Fruit fly (Drosophila melanogaster) whole organism, adult: ENCODE measurements around the gene CG14451.

Experiments used
- CG11617 ChIP-seq: fragments of 200-800 bp; sonication (Bioruptor generic); optimal IDR thresholded peaks from 2 replicates; lab custom pipeline; 2017; ENCODE audit warnings: mild to moderate bottlenecking, missing biosample characterization, missing genetic modification reagents, missing genetic modification characterization
- CG12768 ChIP-seq: fragments of 200-800 bp; sonication (Bioruptor generic); optimal IDR thresholded peaks from 2 replicates; lab custom pipeline; 2017; ENCODE audit warnings: missing biosample characterization, missing genetic modification characterization, mild to moderate bottlenecking, moderate library complexity, missing genetic modification reagents
- CG14711 ChIP-seq: fragments of 200-800 bp; sonication (Bioruptor generic); optimal IDR thresholded peaks from 2 replicates; lab custom pipeline; 2018; ENCODE audit warnings: missing biosample characterization, mild to moderate bottlenecking, missing genetic modification characterization, moderate library complexity
- CG1620 ChIP-seq: fragments of 200-800 bp; sonication (Bioruptor generic); optimal IDR thresholded peaks from 2 replicates; lab custom pipeline; 2016; ENCODE audit warnings: missing biosample characterization, missing genetic modification characterization
- CG33017 ChIP-seq: fragments of 200-800 bp; sonication (Bioruptor generic); optimal IDR thresholded peaks from 2 replicates; lab custom pipeline; 2018; ENCODE audit warnings: missing biosample characterization, mild to moderate bottlenecking, missing genetic modification characterization, moderate library complexity
- CG5204 ChIP-seq: fragments of 200-800 bp; sonication (Bioruptor generic); optimal IDR thresholded peaks from 2 replicates; lab custom pipeline; 2016; ENCODE audit warnings: missing biosample characterization, missing genetic modification characterization
- CG7045 ChIP-seq: fragments of 200-800 bp; sonication (Bioruptor generic); optimal IDR thresholded peaks from 2 replicates; lab custom pipeline; 2017; ENCODE audit warnings: missing biosample characterization, mild to moderate bottlenecking, missing genetic modification characterization
- CG7101 ChIP-seq: fragments of 200-800 bp; sonication (Bioruptor generic); optimal IDR thresholded peaks from 2 replicates; lab custom pipeline; 2018; ENCODE audit warnings: missing biosample characterization, mild to moderate bottlenecking, missing genetic modification characterization, moderate library complexity
- Clk ChIP-seq: fragments of 200-800 bp; sonication (Bioruptor generic); optimal IDR thresholded peaks from 2 replicates; lab custom pipeline; 2017; ENCODE audit warnings: missing biosample characterization, missing genetic modification characterization
- Crg-1 ChIP-seq: fragments of 200-800 bp; sonication (Bioruptor generic); optimal IDR thresholded peaks from 2 replicates; lab custom pipeline; 2016; ENCODE audit warnings: missing biosample characterization, missing genetic modification characterization
- Hr96 ChIP-seq: fragments of 200-800 bp; sonication (Bioruptor generic); optimal IDR thresholded peaks from 2 replicates; lab custom pipeline; 2016; ENCODE audit warnings: missing biosample characterization, missing genetic modification characterization
- Mnt ChIP-seq: fragments of 200-800 bp; sonication (Bioruptor generic); optimal IDR thresholded peaks from 2 replicates; lab custom pipeline; 2016; ENCODE audit warnings: missing biosample characterization, mild to moderate bottlenecking, missing genetic modification characterization
- bab1 ChIP-seq: fragments of 200-800 bp; sonication (Bioruptor generic); optimal IDR thresholded peaks from 3 replicates; lab custom pipeline; 2019; ENCODE audit warnings: missing biosample characterization, mild to moderate bottlenecking, missing genetic modification characterization, moderate library complexity
- cic ChIP-seq: fragments of 200-800 bp; sonication (Bioruptor generic); optimal IDR thresholded peaks from 2 replicates; lab custom pipeline; 2017; ENCODE audit warnings: missing biosample characterization, mild to moderate bottlenecking, missing genetic modification characterization, moderate library complexity
- cnc ChIP-seq, 2 experiments: fragments of >200 bp; optimal IDR thresholded peaks; 2 replicates each; lab custom pipeline; 2017
- kay ChIP-seq: fragments of 200-800 bp; sonication (Bioruptor generic); peaks from one replicate; lab custom pipeline; 2016; ENCODE audit warnings: missing biosample characterization, missing genetic modification characterization, borderline replicate concordance
- ovo ChIP-seq: fragments of 200-800 bp; sonication (Bioruptor generic); optimal IDR thresholded peaks from 2 replicates; lab custom pipeline; 2016; ENCODE audit warnings: missing biosample characterization, missing genetic modification characterization
- pad ChIP-seq: fragments of 200-800 bp; sonication (Bioruptor generic); optimal IDR thresholded peaks from 3 replicates; lab custom pipeline; 2017; ENCODE audit warnings: missing biosample characterization, missing genetic modification characterization, mild to moderate bottlenecking, moderate library complexity, missing genetic modification reagents
- tj ChIP-seq: fragments of 200-800 bp; sonication (Bioruptor generic); optimal IDR thresholded peaks from 3 replicates; lab custom pipeline; 2017; ENCODE audit warnings: missing biosample characterization, mild to moderate bottlenecking, missing genetic modification characterization, moderate library complexity
- toe ChIP-seq: fragments of 200-800 bp; sonication (Bioruptor generic); optimal IDR thresholded peaks from 2 replicates; lab custom pipeline; 2016; ENCODE audit warnings: missing biosample characterization, missing genetic modification characterization

The CG14451 gene

DNA sequence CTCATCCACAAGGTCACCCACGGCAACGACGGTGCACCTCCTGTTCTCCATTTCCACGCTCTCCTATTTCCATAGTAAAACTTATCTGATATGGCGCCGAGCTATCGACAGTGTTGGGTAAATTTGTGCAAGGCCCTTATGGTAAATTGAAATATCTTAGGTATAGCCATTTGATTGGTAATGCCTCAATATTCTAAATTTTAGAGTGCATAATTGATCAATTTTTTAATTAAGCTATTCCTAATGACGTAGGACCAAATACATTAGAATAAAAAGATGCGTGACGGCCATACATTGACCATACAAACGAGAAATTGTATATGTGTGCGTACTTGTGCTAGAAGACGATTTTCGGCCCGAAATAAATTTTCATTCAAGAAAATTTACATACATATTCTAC is at the start of gene CG14451:
Gene CG14451, minus strand, starts transcription at position 101 of the 400 bp plus-strand sequence.
- TF ChIP-seq CG33017 (tag; lab: Kevin White, UChicago) (no peak), CG1620 (GFP tag; lab: Kevin White, UChicago) (no peak)

DNA sequence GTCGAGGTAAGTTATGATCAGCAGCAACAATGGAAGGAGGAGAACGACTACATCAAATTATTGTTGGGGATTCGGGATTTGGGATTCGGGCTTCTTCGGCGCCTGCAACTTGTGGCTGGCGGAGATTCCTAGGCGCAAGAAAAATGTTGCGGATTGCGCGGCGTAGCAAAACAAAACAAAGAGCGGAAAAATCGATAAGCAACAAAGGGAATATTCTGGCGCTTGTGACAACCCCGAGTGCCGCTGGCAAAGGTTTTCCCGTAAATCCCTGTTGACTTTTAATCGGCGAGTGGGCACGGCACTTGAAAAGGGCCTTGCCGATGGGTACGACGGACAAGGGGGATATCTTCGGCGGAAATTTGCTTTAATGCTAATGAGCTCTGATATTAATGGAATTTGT is 28.1 kb upstream of the CG14451 start:
- no peak for TF ChIP-seq CG7045 (GFP tag; lab: Kevin White, UChicago)
- TF ChIP-seq cnc (optimal IDR thresholded peaks at IDR 0.05; lab: Kevin White, UChicago): no peak
- no peak for TF ChIP-seq CG12768 (GFP tag; lab: Kevin White, UChicago)
- TF ChIP-seq pad (GFP tag; lab: Kevin White, UChicago): no peak
- no peak for TF ChIP-seq Mnt
- TF ChIP-seq CG33017 (tag; lab: Kevin White, UChicago): no peak
- TF ChIP-seq kay: no peak

DNA sequence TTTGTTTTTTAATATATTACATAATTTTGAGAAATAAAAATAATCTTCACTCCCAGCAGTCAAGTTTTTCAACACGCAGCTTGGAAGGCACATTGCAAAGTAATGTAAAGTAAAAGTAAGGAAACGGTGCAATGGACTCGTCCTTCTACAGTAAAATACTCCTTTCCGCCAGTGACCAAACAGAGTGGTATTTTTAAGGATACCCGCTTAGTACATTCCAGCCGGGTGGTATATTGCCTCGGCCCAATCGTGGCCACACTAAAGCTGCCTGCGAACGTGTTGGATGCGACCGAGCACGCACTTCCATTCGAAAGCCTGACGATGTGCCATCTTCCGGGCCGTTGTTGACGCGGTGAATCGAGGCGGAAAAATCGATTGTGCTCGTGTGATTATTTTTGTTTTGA is 27.3 kb upstream of the CG14451 start, which contains the start of gene SPoCk:
Gene SPoCk, plus strand, starts transcription at position 298 of the 404 bp plus-strand sequence.
- TF ChIP-seq Hr96 (GFP tag; lab: Kevin White, UChicago) (no peak), CG14711 (tag; lab: Kevin White, UChicago) (no peak), CG5204 (GFP tag; lab: Kevin White, UChicago) (no peak), bab1 (GFP tag; lab: Kevin White, UChicago) (no peak), CG7101 (no peak), cnc (optimal IDR thresholded peaks at IDR 0.05; lab: Kevin White, UChicago) (no peak), CG7045 (GFP tag; lab: Kevin White, UChicago) (no peak), Clk (no peak), Mnt (no peak), Crg-1 (GFP tag; lab: Kevin White, UChicago) (no peak), CG12768 (GFP tag; lab: Kevin White, UChicago) (no peak), CG33017 (tag; lab: Kevin White, UChicago) (no peak), tj (GFP tag; lab: Kevin White, UChicago) (no peak)

DNA sequence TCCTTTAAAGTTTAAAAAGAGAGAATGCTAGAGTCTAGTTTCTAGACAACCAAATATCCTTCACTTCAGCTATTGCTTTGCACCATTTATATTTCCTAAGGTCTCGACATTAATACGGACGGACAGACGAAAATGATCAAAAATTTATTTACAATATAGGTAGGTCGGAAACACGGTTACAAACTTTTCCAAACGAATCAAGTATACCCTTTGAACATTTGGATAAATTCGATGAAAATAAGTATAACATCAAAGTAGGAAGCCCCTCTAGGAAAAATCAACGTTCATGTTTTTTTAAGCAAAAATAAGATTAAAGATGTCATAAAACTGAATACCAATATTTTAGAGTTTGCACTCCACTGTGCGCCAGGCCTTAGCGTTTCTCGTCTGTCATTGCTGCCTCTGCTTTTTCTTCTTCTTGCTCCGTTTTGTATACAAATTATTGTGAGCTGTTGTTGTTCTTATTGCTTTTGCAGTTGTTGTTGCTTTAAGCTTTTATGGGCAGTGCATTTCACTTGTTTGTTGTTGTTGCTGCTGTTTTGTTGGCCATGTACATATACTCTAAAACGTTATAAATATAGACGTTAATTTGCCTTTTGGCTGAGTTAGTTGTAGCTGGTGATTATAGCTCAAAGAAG is 21.2 kb upstream of the CG14451 start:
- TF ChIP-seq tj (GFP tag; lab: Kevin White, UChicago) (peak; percentile 91), toe (no peak)

DNA sequence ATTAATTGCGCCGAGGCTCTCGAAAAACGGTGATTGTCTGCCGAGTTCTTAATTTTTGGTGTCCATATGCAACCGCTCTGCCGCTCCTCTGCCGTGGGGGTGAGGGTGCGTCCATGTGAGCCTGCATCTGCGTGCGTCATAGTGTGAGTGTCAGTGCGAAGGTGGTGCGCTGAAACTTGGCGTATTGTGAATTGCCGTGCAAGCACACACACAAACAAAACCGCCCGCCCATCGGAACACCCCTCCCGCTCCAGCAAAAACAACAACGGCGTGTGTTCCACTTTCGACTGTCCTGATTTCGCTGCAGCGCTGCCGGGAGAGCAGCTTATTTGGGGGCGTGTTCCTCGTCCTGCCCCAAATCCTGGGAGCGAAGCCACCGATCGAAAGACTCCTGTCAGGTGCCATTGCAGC is 20.2 kb upstream of the CG14451 start:
- TF ChIP-seq tj (GFP tag; lab: Kevin White, UChicago) (peak; percentile 14), CG12768 (GFP tag; lab: Kevin White, UChicago) (no peak)

DNA sequence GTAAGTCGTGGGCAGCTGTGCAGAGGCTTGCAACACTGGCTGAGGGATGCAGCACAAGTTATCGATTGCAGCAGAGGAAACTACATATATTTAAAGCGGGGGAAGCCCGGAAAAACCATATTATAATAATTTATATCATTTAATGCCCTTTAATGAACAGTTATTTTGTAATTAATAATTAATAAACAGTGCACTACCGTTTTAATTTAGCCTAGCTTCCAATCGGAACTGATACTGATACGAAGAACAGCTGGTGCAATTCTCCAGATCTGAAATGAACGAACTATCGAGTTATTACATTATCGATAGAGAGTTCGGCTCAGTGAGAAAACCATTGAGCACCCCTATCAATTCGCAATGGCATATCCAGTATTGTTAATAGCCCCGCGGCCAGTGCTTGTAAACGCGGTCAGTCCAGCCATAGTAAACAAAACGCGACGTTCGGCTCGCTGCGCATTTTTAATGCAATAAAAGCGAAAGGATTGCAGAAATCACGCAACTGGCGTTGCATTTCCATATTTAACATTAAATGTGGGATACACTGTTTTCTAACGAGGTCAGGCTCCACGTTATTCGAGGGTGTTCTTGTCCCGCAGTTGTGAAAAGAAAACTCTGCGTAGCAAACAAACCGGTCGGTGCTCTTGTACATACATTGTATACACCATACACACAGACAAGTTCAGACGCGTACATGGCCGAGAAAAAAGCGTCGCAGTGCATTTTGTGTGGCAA is 19.7 kb upstream of the CG14451 start, which contains the start of gene CG7369:
Gene CG7369, plus strand, starts transcription at position 405 of the 732 bp plus-strand sequence.
- peak; percentile 90 for TF ChIP-seq pad (GFP tag; lab: Kevin White, UChicago)
- peak; percentile 93 for TF ChIP-seq Hr96 (GFP tag; lab: Kevin White, UChicago)
- TF ChIP-seq Crg-1 (GFP tag; lab: Kevin White, UChicago): peak; percentile 97
- TF ChIP-seq toe: peak; percentile 96
- TF ChIP-seq Clk: peak; percentile 93
- peak; percentile 82 for TF ChIP-seq CG14711 (tag; lab: Kevin White, UChicago)
- peak; percentile 93 for TF ChIP-seq CG5204 (GFP tag; lab: Kevin White, UChicago)
- no peak for TF ChIP-seq cnc (optimal IDR thresholded peaks at IDR 0.05; lab: Kevin White, UChicago)
- TF ChIP-seq ovo (GFP tag; lab: Kevin White, UChicago): peak; percentile 92
- peak; percentile 97 for TF ChIP-seq CG1620 (GFP tag; lab: Kevin White, UChicago)
- TF ChIP-seq CG7045 (GFP tag; lab: Kevin White, UChicago): peak; percentile 92
- peak; percentile 83 for TF ChIP-seq CG33017 (tag; lab: Kevin White, UChicago)
- TF ChIP-seq CG11617 (GFP tag; lab: Kevin White, UChicago): peak; percentile 95
- peak; percentile 84 for TF ChIP-seq cic (GFP tag; lab: Kevin White, UChicago)
- TF ChIP-seq CG12768 (GFP tag; lab: Kevin White, UChicago): peak; percentile 96
- TF ChIP-seq CG7101: peak; percentile 88
- TF ChIP-seq bab1 (GFP tag; lab: Kevin White, UChicago): peak; percentile 89
- peak; percentile 96 for TF ChIP-seq kay
- TF ChIP-seq tj (GFP tag; lab: Kevin White, UChicago): peak; percentile 64
- peak; percentile 89 for TF ChIP-seq Mnt
